Worm (Caenorhabditis elegans) whole organism, young adult: ENCODE measurements around the gene cpin-1.
A peak's percentile ranks its signal among the peaks of the same experiment; 100 is the strongest.

ENCODE experiments used
- B0261.1 ChIP-seq: sonication (generic microtip); optimal IDR thresholded peaks from 2 replicates; lab custom pipeline; 2016; ENCODE audit warnings: mild to moderate bottlenecking, missing genetic modification characterization, moderate library complexity, missing compliant biosample characterization
- B0336.3 ChIP-seq: fragments of 200-800 bp; sonication (Bioruptor generic); IDR thresholded peaks from 2 replicates; pipeline ENCODE4 v1.3.6; 2022; ENCODE audit warnings: missing genetic modification characterization, missing compliant biosample characterization
- D2030.7 ChIP-seq: fragments of 200-800 bp; sonication (Bioruptor generic); IDR thresholded peaks from 2 replicates; pipeline ENCODE4 v1.3.6; 2022; ENCODE audit warnings: missing genetic modification reagents, missing genetic modification characterization, missing compliant biosample characterization
- F22D6.2 ChIP-seq: sonication (generic microtip); optimal IDR thresholded peaks from 2 replicates; lab custom pipeline; 2016; ENCODE audit warnings: mild to moderate bottlenecking, missing genetic modification characterization, missing compliant biosample characterization
- F37B4.10 ChIP-seq: fragments of 200-800 bp; sonication (Bioruptor generic); IDR thresholded peaks from 2 replicates; pipeline ENCODE4 v1.3.6; 2022; ENCODE audit warnings: missing genetic modification characterization, missing compliant biosample characterization
- F39B2.1 ChIP-seq: fragments of 200-800 bp; sonication (Bioruptor generic); IDR thresholded peaks from 2 replicates; pipeline ENCODE4 v1.3.6; 2022; ENCODE audit warnings: missing genetic modification reagents, missing genetic modification characterization, missing compliant biosample characterization
- F49E8.2 ChIP-seq: sonication (generic microtip); optimal IDR thresholded peaks from 3 replicates; lab custom pipeline; 2017; ENCODE audit warnings: missing genetic modification characterization, mild to moderate bottlenecking, missing compliant biosample characterization, antibody characterized with exemption, moderate library complexity; ENCODE audit not compliant: insufficient read depth
- K11D2.4 ChIP-seq: fragments of 200-800 bp; sonication (Bioruptor generic); IDR thresholded peaks from 2 replicates; pipeline ENCODE4 v1.3.6; 2022; ENCODE audit warnings: missing genetic modification reagents, missing genetic modification characterization, missing compliant biosample characterization
- ZK185.1 ChIP-seq: sonication (generic microtip); optimal IDR thresholded peaks from 2 replicates; lab custom pipeline; 2016; ENCODE audit warnings: mild to moderate bottlenecking, missing genetic modification characterization, missing compliant biosample characterization; ENCODE audit not compliant: poor library complexity, severe bottlenecking
- atf-7 ChIP-seq: sonication (generic microtip); optimal IDR thresholded peaks from 2 replicates; lab custom pipeline; 2017; ENCODE audit warnings: mild to moderate bottlenecking, missing genetic modification characterization, missing compliant biosample characterization
- attf-5 ChIP-seq: fragments of 200-800 bp; sonication (Bioruptor generic); optimal IDR thresholded peaks from 2 replicates; lab custom pipeline; 2018; ENCODE audit warnings: mild to moderate bottlenecking, missing genetic modification characterization, missing compliant biosample characterization
- bed-1 ChIP-seq: fragments of 200-800 bp; sonication (Bioruptor generic); IDR thresholded peaks from 2 replicates; pipeline ENCODE4 v1.3.6; 2022; ENCODE audit warnings: missing genetic modification reagents, missing genetic modification characterization, missing compliant biosample characterization
- cebp-2 ChIP-seq: fragments of 200-800 bp; sonication (Bioruptor generic); IDR thresholded peaks from 2 replicates; pipeline ENCODE4 v1.3.6; 2022; ENCODE audit warnings: missing genetic modification characterization, missing compliant biosample characterization
- ceh-27 ChIP-seq: fragments of 200-800 bp; sonication (Bioruptor generic); optimal IDR thresholded peaks from 2 replicates; lab custom pipeline; 2018; ENCODE audit warnings: mild to moderate bottlenecking, missing genetic modification characterization, moderate library complexity, missing compliant biosample characterization
- ceh-58 ChIP-seq: fragments of 200-800 bp; sonication (Bioruptor generic); IDR thresholded peaks from 2 replicates; pipeline ENCODE4 v1.3.6; 2022; ENCODE audit warnings: missing genetic modification characterization, missing compliant biosample characterization
- efl-1 ChIP-seq: fragments of 150-350 bp; optimal IDR thresholded peaks from 2 replicates; lab custom pipeline; 2014; ENCODE audit warnings: missing biosample characterization, missing genetic modification reagents, missing genetic modification characterization
- egrh-3 ChIP-seq: fragments of 200-800 bp; sonication (Bioruptor generic); IDR thresholded peaks from 2 replicates; pipeline ENCODE4 v1.3.6; 2022; ENCODE audit warnings: missing genetic modification reagents, missing genetic modification characterization, missing compliant biosample characterization
- fkh-3 ChIP-seq: sonication (generic microtip); optimal IDR thresholded peaks from 2 replicates; lab custom pipeline; 2016; ENCODE audit warnings: mild to moderate bottlenecking, missing genetic modification characterization, missing compliant biosample characterization
- hlh-26 ChIP-seq: fragments of 200-800 bp; sonication (Bioruptor generic); conservative IDR thresholded peaks from 2 replicates; pipeline ENCODE4 v1.3.6; 2022; ENCODE audit warnings: missing genetic modification reagents, missing genetic modification characterization, missing compliant biosample characterization
- hrde-1 ChIP-seq: sonication (generic microtip); optimal IDR thresholded peaks from 2 replicates; lab custom pipeline; 2016; ENCODE audit warnings: missing genetic modification characterization, mild to moderate bottlenecking, missing compliant biosample characterization, moderate library complexity, missing genotype, missing genetic modification reagents, borderline replicate concordance
- lsl-1 ChIP-seq: fragments of 200-800 bp; sonication (Bioruptor generic); optimal IDR thresholded peaks from 2 replicates; lab custom pipeline; 2018; ENCODE audit warnings: mild to moderate bottlenecking, missing genetic modification characterization, moderate library complexity, missing compliant biosample characterization
- madf-10 ChIP-seq: sonication (generic microtip); optimal IDR thresholded peaks from 2 replicates; lab custom pipeline; 2016; ENCODE audit warnings: mild to moderate bottlenecking, missing genetic modification characterization, missing compliant biosample characterization
- madf-8 ChIP-seq: fragments of 200-800 bp; sonication (Bioruptor generic); conservative IDR thresholded peaks from 2 replicates; pipeline ENCODE4 v1.3.6; 2022; ENCODE audit warnings: missing genetic modification reagents, missing genetic modification characterization, missing compliant biosample characterization
- mxl-1 ChIP-seq: sonication (generic microtip); optimal IDR thresholded peaks from 2 replicates; lab custom pipeline; 2016; ENCODE audit warnings: missing genetic modification characterization, missing compliant biosample characterization
- nfya-1 ChIP-seq: sonication (generic microtip); optimal IDR thresholded peaks from 2 replicates; lab custom pipeline; 2017; ENCODE audit warnings: antibody characterized with exemption, missing compliant biosample characterization, missing genetic modification characterization, borderline replicate concordance; ENCODE audit not compliant: insufficient read depth
- nhr-179 ChIP-seq: sonication (generic microtip); optimal IDR thresholded peaks from 2 replicates; lab custom pipeline; 2016; ENCODE audit warnings: mild to moderate bottlenecking, missing genetic modification characterization, missing compliant biosample characterization
- nhr-27 ChIP-seq: fragments of 200-800 bp; sonication (Bioruptor generic); optimal IDR thresholded peaks from 2 replicates; lab custom pipeline; 2018; ENCODE audit warnings: mild to moderate bottlenecking, missing genetic modification characterization, moderate library complexity, missing compliant biosample characterization
- rec-8 ChIP-seq, 2 experiments: sonication (generic microtip); optimal IDR thresholded peaks; 2 replicates each; lab custom pipeline; 2016; ENCODE audit warnings: mild to moderate bottlenecking in 2 of 2, missing genetic modification characterization in 2 of 2, missing genetic modification reagents in 2 of 2, missing genotype in 2 of 2, missing biosample characterization in 1 of 2, missing compliant biosample characterization in 1 of 2, moderate library complexity in 1 of 2
- repo-1 ChIP-seq: sonication (generic microtip); optimal IDR thresholded peaks from 2 replicates; lab custom pipeline; 2017; ENCODE audit warnings: mild to moderate bottlenecking, missing genetic modification characterization, missing compliant biosample characterization
- rpc-1 ChIP-seq, 2 experiments: fragments of 150-350 bp in 1 of 2; sonication (generic microtip) in 1 of 2; optimal IDR thresholded peaks; 2 replicates each; lab custom pipeline; 2014 to 2018; ENCODE audit warnings: missing biosample characterization in 1 of 2, missing genetic modification characterization in 1 of 2, missing genetic modification reagents in 1 of 2, missing genotype in 1 of 2
- sdz-38 ChIP-seq: sonication (generic microtip); optimal IDR thresholded peaks from 2 replicates; lab custom pipeline; 2016; ENCODE audit warnings: missing genotype, missing genetic modification characterization, missing compliant biosample characterization
- snpc-1.1 ChIP-seq: sonication (generic microtip); optimal IDR thresholded peaks from 2 replicates; lab custom pipeline; 2017; ENCODE audit warnings: missing genetic modification characterization, mild to moderate bottlenecking, missing compliant biosample characterization, antibody characterized with exemption, moderate library complexity, missing genotype, missing genetic modification reagents; ENCODE audit not compliant: insufficient read depth
- snpc-1.3 ChIP-seq: sonication (generic microtip); optimal IDR thresholded peaks from 2 replicates; lab custom pipeline; 2017; ENCODE audit warnings: missing genetic modification characterization, mild to moderate bottlenecking, missing compliant biosample characterization, antibody characterized with exemption, moderate library complexity, missing genotype, missing genetic modification reagents; ENCODE audit not compliant: insufficient read depth
- snpc-3.4 ChIP-seq: sonication (generic microtip); optimal IDR thresholded peaks from 2 replicates; lab custom pipeline; 2017; ENCODE audit warnings: missing genetic modification characterization, mild to moderate bottlenecking, missing compliant biosample characterization, antibody characterized with exemption, moderate library complexity, missing genotype, missing genetic modification reagents
- somi-1 ChIP-seq: fragments of 200-800 bp; sonication (Bioruptor generic); optimal IDR thresholded peaks from 2 replicates; lab custom pipeline; 2018; ENCODE audit warnings: mild to moderate bottlenecking, missing genetic modification characterization, missing compliant biosample characterization
- sptf-2 ChIP-seq: fragments of 200-800 bp; sonication (Bioruptor generic); optimal IDR thresholded peaks from 2 replicates; lab custom pipeline; 2018; ENCODE audit warnings: mild to moderate bottlenecking, missing genetic modification characterization, missing compliant biosample characterization
- tbp1 ChIP-seq: fragments of 200-800 bp; sonication (Bioruptor generic); optimal IDR thresholded peaks from 2 replicates; lab custom pipeline; 2018; ENCODE audit warnings: mild to moderate bottlenecking, missing genetic modification characterization, missing compliant biosample characterization
- unc-62 ChIP-seq: fragments of 150-350 bp; optimal IDR thresholded peaks from 2 replicates; lab custom pipeline; 2014; ENCODE audit warnings: missing biosample characterization, missing genetic modification reagents, missing genetic modification characterization
- zfh-2 ChIP-seq: fragments of 200-800 bp; sonication (Bioruptor generic); conservative IDR thresholded peaks from 2 replicates; pipeline ENCODE4 v1.3.6; 2022; ENCODE audit warnings: missing genetic modification reagents, missing genetic modification characterization, missing compliant biosample characterization
- ztf-18 ChIP-seq: sonication (generic microtip); optimal IDR thresholded peaks from 2 replicates; lab custom pipeline; 2016; ENCODE audit warnings: missing genotype, mild to moderate bottlenecking, missing genetic modification characterization, missing compliant biosample characterization
- ztf-25 ChIP-seq: fragments of 200-800 bp; sonication (Bioruptor generic); IDR thresholded peaks from 2 replicates; pipeline ENCODE4 v1.3.6; 2022; ENCODE audit warnings: missing genetic modification reagents, missing genetic modification characterization, missing compliant biosample characterization
- ztf-3 ChIP-seq: fragments of 200-800 bp; sonication (Bioruptor generic); optimal IDR thresholded peaks from 2 replicates; lab custom pipeline; 2018; ENCODE audit warnings: mild to moderate bottlenecking, missing genetic modification characterization, missing compliant biosample characterization

Gene cpin-1

DNA sequence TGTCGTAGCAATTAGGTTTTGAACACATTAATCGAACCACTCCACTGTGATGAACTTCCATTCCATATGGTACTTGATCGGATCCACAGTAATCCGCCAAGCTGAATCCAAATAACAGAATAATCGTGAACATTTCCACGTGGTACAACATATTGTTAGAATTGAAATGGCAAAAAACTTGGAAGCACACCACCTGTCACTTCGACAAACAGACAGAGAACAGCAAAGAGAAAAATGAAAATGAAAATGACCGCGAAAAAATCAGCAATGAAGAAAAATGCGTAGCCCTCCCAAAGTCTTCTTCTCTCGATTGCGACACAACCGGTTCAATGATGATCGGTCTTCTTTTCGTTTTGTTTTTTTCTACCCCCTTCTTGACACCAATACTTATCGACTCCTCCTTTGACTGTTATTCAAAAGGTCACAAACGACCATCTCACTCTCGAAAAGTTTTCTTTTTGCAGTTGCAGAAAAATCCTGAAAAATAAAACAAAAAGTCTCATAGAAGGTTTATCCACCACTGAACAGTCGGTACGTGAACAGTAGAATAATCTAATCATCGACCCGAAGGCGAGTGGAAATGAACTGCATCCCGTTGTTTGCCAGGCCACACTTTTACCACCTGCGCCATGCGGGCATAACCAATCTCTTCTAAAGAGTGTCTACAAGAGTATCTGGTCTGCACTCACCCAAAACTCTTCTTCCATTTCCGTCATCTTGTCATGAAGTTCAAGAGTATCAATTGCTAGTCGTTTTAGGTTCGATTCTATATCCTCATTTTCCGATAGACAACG, 26.9 kb downstream of the cpin-1 start, which contains the start of gene wrt-3 (continued):
- TF ChIP-seq snpc-1.3 = peak; percentile 96
- TF ChIP-seq repo-1 (tag; lab: Kevin White, UChicago) = peak; percentile 91
- TF ChIP-seq madf-8 (GFP tag; lab: Robert Waterston, UW) = 0 out of 2 replicates have a peak, but pooled peaks have one; percentile 16
- peak; percentile 85 for TF ChIP-seq nhr-179 (tag; lab: Kevin White, UChicago)
- TF ChIP-seq lsl-1 (GFP tag; lab: Kevin White, UChicago) = no peak
- peak; percentile 92 for TF ChIP-seq ZK185.1 (tag; lab: Kevin White, UChicago)
- TF ChIP-seq F22D6.2 (tag; lab: Kevin White, UChicago) = peak; percentile 22
- TF ChIP-seq mxl-1 = peak; percentile 88
- TF ChIP-seq hrde-1 (tag; lab: Kevin White, UChicago) = peak; percentile 88
- TF ChIP-seq ztf-25 (GFP tag; lab: Robert Waterston, UW) = no peak; the same call in 1 of the 2 replicates
- TF ChIP-seq egrh-3 (GFP tag; lab: Robert Waterston, UW) = no peak; the same call in 1 of the 2 replicates
- no peak for TF ChIP-seq bed-1 (GFP tag; lab: Robert Waterston, UW)
- TF ChIP-seq cebp-2 (GFP tag; lab: Robert Waterston, UW) = peak; percentile 95
- peak; percentile 83 for TF ChIP-seq sptf-2 (GFP tag; lab: Kevin White, UChicago)
- peak; percentile 98 for TF ChIP-seq fkh-3 (tag; lab: Kevin White, UChicago)
- peak; percentile 92 for TF ChIP-seq snpc-3.4 (tag; lab: Kevin White, UChicago)
- TF ChIP-seq nfya-1 (tag; lab: Kevin White, UChicago) = no peak
- no peak for TF ChIP-seq attf-5
- TF ChIP-seq ztf-3 (GFP tag; lab: Kevin White, UChicago) = peak; percentile 9
- peak; percentile 94 for TF ChIP-seq nhr-27 (tag; lab: Kevin White, UChicago)
- no peak for TF ChIP-seq ceh-27
- TF ChIP-seq, all 124 proteins: peak for 78

DNA sequence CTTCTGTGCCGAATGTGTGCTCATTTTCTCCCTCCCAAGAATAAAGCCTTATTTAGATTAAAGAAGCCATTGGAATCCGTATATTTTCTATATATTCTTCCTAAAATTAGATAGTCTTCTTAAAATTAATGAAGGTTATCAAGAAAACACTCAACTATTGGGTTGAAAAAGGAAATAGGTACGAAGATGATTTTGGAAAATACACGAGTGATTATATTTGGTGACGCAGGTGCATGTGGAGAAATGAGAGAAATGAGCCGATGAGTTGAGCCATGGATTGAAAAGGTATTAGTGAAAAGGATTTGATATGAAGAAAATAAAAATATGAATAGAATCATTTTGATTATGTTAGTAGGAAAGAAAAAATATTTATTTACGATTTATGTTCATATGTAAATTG, 30.5 kb downstream of the cpin-1 start, which contains the start of gene cng-3:
TSS of gene cng-3 (minus strand) at position 102 of the 400 bp plus-strand sequence.
- TF ChIP-seq zfh-2 (no peak), B0261.1 (no peak), ztf-18 (tag; lab: Kevin White, UChicago) (no peak), ceh-27 (no peak), ceh-58 (GFP tag; lab: Robert Waterston, UW) (no peak), madf-10 (tag; lab: Kevin White, UChicago) (no peak), B0336.3 (GFP tag; lab: Robert Waterston, UW) (no peak), snpc-1.1 (tag; lab: Kevin White, UChicago) (no peak), hlh-26 (GFP tag; lab: Robert Waterston, UW) (no peak), somi-1 (GFP tag; lab: Kevin White, UChicago) (no peak), atf-7 (tag; lab: Kevin White, UChicago) (no peak), rpc-1 (optimal IDR thresholded peaks at IDR 0.05; lab: Kevin White, UChicago) (no peak), rpc-1 (tag; optimal IDR thresholded peaks at IDR 0.05; lab: Kevin White, UChicago) (no peak), F37B4.10 (GFP tag; lab: Robert Waterston, UW) (no peak)

DNA sequence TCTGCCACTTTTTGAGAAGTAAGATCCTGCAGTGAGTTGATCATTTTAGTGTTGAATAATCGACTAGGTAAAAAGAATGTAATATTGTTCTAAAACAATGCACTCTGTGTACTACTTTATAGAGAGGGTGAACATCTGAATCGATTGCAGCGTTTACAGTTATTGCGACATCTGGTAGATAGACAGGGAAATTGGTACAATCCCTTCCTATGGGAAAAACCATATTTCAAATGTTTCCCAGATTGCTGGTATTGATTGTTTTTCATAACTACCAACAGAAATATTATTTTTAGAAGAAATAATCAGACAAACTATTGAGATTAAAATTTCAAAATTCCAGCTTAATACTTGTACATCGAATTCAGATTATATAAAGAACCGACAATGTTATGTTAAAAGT, 34.6 kb downstream of the cpin-1 start, which contains the start of gene gadr-2:
TSS of gene gadr-2 (minus strand) at position 101 of the 400 bp plus-strand sequence.
- no peak for TF ChIP-seq sdz-38 (tag; lab: Kevin White, UChicago)
- TF ChIP-seq snpc-1.1 (tag; lab: Kevin White, UChicago) = no peak
- TF ChIP-seq F39B2.1 (GFP tag; lab: Robert Waterston, UW) = no peak
- TF ChIP-seq sptf-2 (GFP tag; lab: Kevin White, UChicago) = no peak
- TF ChIP-seq ceh-58 (GFP tag; lab: Robert Waterston, UW) = no peak
- no peak for TF ChIP-seq efl-1 (GFP tag; lab: Kevin White, UChicago)
- no peak for TF ChIP-seq D2030.7
- no peak for TF ChIP-seq rec-8 (tag; optimal IDR thresholded peaks at IDR 0.05; lab: Kevin White, UChicago)
- TF ChIP-seq tbp1 = no peak
- TF ChIP-seq unc-62 = no peak
- TF ChIP-seq F49E8.2 (tag; lab: Kevin White, UChicago) = no peak
- no peak for TF ChIP-seq fkh-3 (tag; lab: Kevin White, UChicago)
- TF ChIP-seq B0261.1 = no peak
- TF ChIP-seq K11D2.4 (GFP tag; lab: Robert Waterston, UW) = no peak
- no peak for TF ChIP-seq hrde-1 (tag; lab: Kevin White, UChicago)
